Worm (Caenorhabditis elegans): Measurements from ENCODE around the gene cah-1.

ce11 chrIII:5129261-5129660, 43.8 kb upstream of the cah-1 start:
- TF ChIP-seq ref-1 (GFP tag; conservative IDR thresholded peaks at IDR 0.05): no peak
- TF ChIP-seq ztf-29 (GFP tag; IDR thresholded peaks at IDR 0.05): no peak
- no peak for TF ChIP-seq med-1 (GFP tag; optimal IDR thresholded peaks at IDR 0.05; ENCODE audit: insufficient read depth)
- TF ChIP-seq klf-2 (GFP tag; conservative IDR thresholded peaks at IDR 0.05): no peak
- TF ChIP-seq cog-1 (tag; optimal IDR thresholded peaks at IDR 0.05): no peak
- no peak for TF ChIP-seq flt-1 (GFP tag; IDR thresholded peaks at IDR 0.05)
- no peak for TF ChIP-seq tab-1 (GFP tag; IDR thresholded peaks at IDR 0.05)

Measured in whole organism, midembryonic.